Worm (Caenorhabditis elegans): Measurements from ENCODE around the gene srh-217.

DNA sequence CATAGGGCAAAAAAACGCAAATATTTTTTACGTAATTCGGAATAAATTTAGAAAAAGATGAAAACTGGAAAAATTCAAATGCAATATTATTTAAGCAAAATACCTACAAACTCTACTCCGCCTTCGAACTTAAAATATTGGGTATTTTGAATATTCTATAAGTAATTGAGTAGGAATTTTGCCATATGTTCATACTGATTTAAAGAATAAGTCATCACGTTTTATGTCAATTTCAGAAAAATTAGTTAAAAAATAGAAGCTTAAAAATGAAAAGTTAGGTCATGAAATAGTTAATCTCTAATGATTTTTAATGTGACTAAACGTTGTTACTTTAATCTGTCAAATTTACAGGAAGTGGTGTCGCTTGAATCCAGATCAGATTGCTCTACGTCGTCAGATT lies 43.9 kb downstream of the srh-217 start, which contains the start of gene F19B2.7:
- TF ChIP-seq med-1 (GFP tag; optimal IDR thresholded peaks at IDR 0.05; ENCODE audit: insufficient read depth) (no peak), ztf-23 (GFP tag; IDR thresholded peaks at IDR 0.05) (no peak), klf-2 (GFP tag; conservative IDR thresholded peaks at IDR 0.05) (no peak), T22C8.4 (GFP tag; IDR thresholded peaks at IDR 0.05) (no peak), ztf-29 (GFP tag; IDR thresholded peaks at IDR 0.05) (no peak), flt-1 (GFP tag; IDR thresholded peaks at IDR 0.05) (no peak), tab-1 (GFP tag; IDR thresholded peaks at IDR 0.05) (no peak)

Data from whole organism, midembryonic.